Fruit fly (Drosophila melanogaster) whole organism, wandering third instar larva: ENCODE results near the gene spen.

Experiments used
- Abd-B ChIP-seq: fragments of >200 bp; optimal IDR thresholded peaks from 2 replicates; lab custom pipeline; 2017; ENCODE audit warnings: missing biosample characterization, missing genetic modification characterization
- CG32264 ChIP-seq: fragments of 200-800 bp; sonication (Bioruptor generic); optimal IDR thresholded peaks from 2 replicates; lab custom pipeline; 2016; ENCODE audit warnings: missing biosample characterization, missing genetic modification characterization
- CG9705 ChIP-seq: fragments of 200-800 bp; sonication (Bioruptor generic); optimal IDR thresholded peaks from 2 replicates; lab custom pipeline; 2018; ENCODE audit warnings: missing biosample characterization, mild to moderate bottlenecking, missing genetic modification characterization
- CrebA ChIP-seq: fragments of 200-800 bp; sonication (Bioruptor generic); optimal IDR thresholded peaks from 2 replicates; lab custom pipeline; 2016; ENCODE audit warnings: missing biosample characterization, mild to moderate bottlenecking, missing genetic modification characterization, borderline replicate concordance
- Dif ChIP-seq: fragments of 200-275, 200-300 bp; sonication (Bioruptor generic); optimal IDR thresholded peaks from 2 replicates; lab custom pipeline; 2018; ENCODE audit warnings: missing biosample characterization, missing genetic modification characterization; ENCODE audit not compliant: partially characterized antibody
- GATAd ChIP-seq: sonication (Bioruptor generic); optimal IDR thresholded peaks from 2 replicates; lab custom pipeline; 2016; ENCODE audit warnings: missing biosample characterization, missing genetic modification characterization
- Hnf4 ChIP-seq: fragments of 200-800 bp; sonication (Bioruptor generic); optimal IDR thresholded peaks from 2 replicates; lab custom pipeline; 2016; ENCODE audit warnings: missing biosample characterization, mild to moderate bottlenecking, missing genetic modification characterization
- Hr78 ChIP-seq: fragments of >200 bp; optimal IDR thresholded peaks from 2 replicates; lab custom pipeline; 2017; ENCODE audit warnings: missing biosample characterization, missing genetic modification characterization
- Hr83 ChIP-seq: fragments of 200-300 bp; sonication (Bioruptor generic); optimal IDR thresholded peaks from 2 replicates; lab custom pipeline; 2016; ENCODE audit warnings: missing biosample characterization, mild to moderate bottlenecking, missing genetic modification characterization, moderate library complexity; ENCODE audit not compliant: poor library complexity, severe bottlenecking
- Jra ChIP-seq: sonication (Bioruptor generic); optimal IDR thresholded peaks from 2 replicates; lab custom pipeline; 2016; ENCODE audit warnings: missing biosample characterization, missing genetic modification characterization
- Myc ChIP-seq: fragments of >200 bp; optimal IDR thresholded peaks from 2 replicates; lab custom pipeline; 2017
- N ChIP-seq: fragments of >200 bp; optimal IDR thresholded peaks from 2 replicates; lab custom pipeline; 2018; ENCODE audit warnings: missing biosample characterization, missing external identifiers, missing genetic modification characterization
- OdsH ChIP-seq: fragments of 200-800 bp; sonication (Bioruptor generic); optimal IDR thresholded peaks from 2 replicates; lab custom pipeline; 2016; ENCODE audit warnings: missing biosample characterization, mild to moderate bottlenecking, missing genetic modification characterization
- Rel ChIP-seq, 2 experiments: fragments of 200-800 bp; sonication (Bioruptor generic) in 1 of 2; optimal IDR thresholded peaks; 2 replicates in 1 of 2; 3 replicates in 1 of 2; lab custom pipeline; 2016 to 2019; ENCODE audit warnings: mild to moderate bottlenecking in 2 of 2, missing biosample characterization in 2 of 2, missing genetic modification characterization in 2 of 2, moderate library complexity in 1 of 2
- Sp1 ChIP-seq: fragments of 200-800 bp; sonication (Bioruptor generic); optimal IDR thresholded peaks from 3 replicates; lab custom pipeline; 2019; ENCODE audit warnings: missing biosample characterization, mild to moderate bottlenecking, missing genetic modification characterization, moderate library complexity
- Vsx2 ChIP-seq: fragments of 200-300, 225-300 bp; sonication (Bioruptor generic); optimal IDR thresholded peaks from 2 replicates; lab custom pipeline; 2018; ENCODE audit warnings: missing biosample characterization, missing genetic modification characterization; ENCODE audit not compliant: partially characterized antibody
- br ChIP-seq: fragments of 200-800 bp; sonication (Bioruptor generic); optimal IDR thresholded peaks from 2 replicates; lab custom pipeline; 2016; ENCODE audit warnings: missing biosample characterization, missing genetic modification characterization
- brk ChIP-seq: fragments of 200-800 bp; sonication (Bioruptor generic); optimal IDR thresholded peaks from 2 replicates; lab custom pipeline; 2016; ENCODE audit warnings: missing biosample characterization, mild to moderate bottlenecking, missing genetic modification characterization
- dl ChIP-seq, 2 experiments: fragments of 175-275, 200-275 bp in 1 of 2; fragments of 200-275 bp in 1 of 2; sonication (Bioruptor generic); optimal IDR thresholded peaks; lab custom pipeline; 2018; ENCODE audit warnings: mild to moderate bottlenecking in 2 of 2, missing biosample characterization in 2 of 2, missing genetic modification characterization in 2 of 2, moderate library complexity in 2 of 2; ENCODE audit not compliant: partially characterized antibody in 2 of 2, insufficient read depth in 1 of 2
- dmrt93B ChIP-seq: fragments of 200-800 bp; sonication (Bioruptor generic); optimal IDR thresholded peaks from 2 replicates; lab custom pipeline; 2018; ENCODE audit warnings: missing biosample characterization, mild to moderate bottlenecking, missing genetic modification characterization
- ey ChIP-seq: fragments of 200-800 bp; sonication (Bioruptor generic); optimal IDR thresholded peaks from 2 replicates; lab custom pipeline; 2016; ENCODE audit warnings: missing biosample characterization, missing genetic modification characterization
- foxo ChIP-seq, 2 experiments: fragments of 200-800 bp; sonication (Bioruptor generic); optimal IDR thresholded peaks; 2 replicates in 1 of 2; 3 replicates in 1 of 2; lab custom pipeline; 2016 to 2017; ENCODE audit warnings: missing biosample characterization in 2 of 2, missing genetic modification characterization in 2 of 2
- fru ChIP-seq: fragments of 200-800 bp; sonication (Bioruptor generic); optimal IDR thresholded peaks from 3 replicates; lab custom pipeline; 2016; ENCODE audit warnings: missing biosample characterization, mild to moderate bottlenecking, missing genetic modification characterization
- h ChIP-seq: fragments of 200-800 bp; sonication (Bioruptor generic); optimal IDR thresholded peaks from 3 replicates; lab custom pipeline; 2016; ENCODE audit warnings: missing biosample characterization, mild to moderate bottlenecking, missing genetic modification characterization
- jim ChIP-seq: fragments of 175-275, 200-325 bp; sonication (Bioruptor generic); optimal IDR thresholded peaks from 2 replicates; lab custom pipeline; 2016; ENCODE audit warnings: missing biosample characterization, mild to moderate bottlenecking, missing genetic modification characterization
- lola ChIP-seq: fragments of >200 bp; optimal IDR thresholded peaks from 2 replicates; lab custom pipeline; 2017; ENCODE audit warnings: missing biosample characterization, missing genetic modification characterization
- pan ChIP-seq: fragments of >200 bp; optimal IDR thresholded peaks from 2 replicates; lab custom pipeline; 2017
- psq ChIP-seq: fragments of 200-800 bp; sonication (Bioruptor generic); optimal IDR thresholded peaks from 3 replicates; lab custom pipeline; 2017; ENCODE audit warnings: missing biosample characterization, mild to moderate bottlenecking, missing genetic modification characterization, moderate library complexity
- rgr ChIP-seq: fragments of 200-800 bp; sonication (Bioruptor generic); optimal IDR thresholded peaks from 3 replicates; lab custom pipeline; 2016; ENCODE audit warnings: missing biosample characterization, mild to moderate bottlenecking, missing genetic modification characterization
- sage ChIP-seq: fragments of 200-800 bp; sonication (Bioruptor generic); optimal IDR thresholded peaks from 2 replicates; lab custom pipeline; 2016; ENCODE audit warnings: missing biosample characterization, mild to moderate bottlenecking, missing genetic modification characterization
- sv ChIP-seq: fragments of 200-800 bp; sonication (Bioruptor generic); optimal IDR thresholded peaks from 3 replicates; lab custom pipeline; 2016; ENCODE audit warnings: missing biosample characterization, missing genetic modification characterization
- tai ChIP-seq: sonication (Bioruptor generic); optimal IDR thresholded peaks from 2 replicates; lab custom pipeline; 2016; ENCODE audit warnings: missing biosample characterization, missing genetic modification characterization
- usp ChIP-seq: fragments of >200 bp; optimal IDR thresholded peaks from 2 replicates; lab custom pipeline; 2017; ENCODE audit warnings: missing biosample characterization, missing genetic modification characterization
- woc ChIP-seq: sonication (Bioruptor generic); optimal IDR thresholded peaks from 2 replicates; lab custom pipeline; 2016; ENCODE audit warnings: missing biosample characterization, mild to moderate bottlenecking, missing genetic modification characterization

Gene spen

dm6 chr2L:134563-135382 is 24.1 kb upstream of the spen start:
- TF ChIP-seq Rel (GFP tag; optimal IDR thresholded peaks at IDR 0.05; lab: Kevin White, UChicago) (no peak), Rel (tag; optimal IDR thresholded peaks at IDR 0.05; lab: Kevin White, UChicago) (peak; percentile 22), Sp1 (no peak), Hr78 (no peak), jim (no peak), usp (GFP tag; lab: Kevin White, UChicago) (no peak), sage (GFP tag; lab: Kevin White, UChicago) (no peak)

- TF ChIP-seq Hnf4 (GFP tag; lab: Kevin White, UChicago) = peak; percentile 62
- TF ChIP-seq CG32264 (GFP tag; lab: Kevin White, UChicago) = no peak
- TF ChIP-seq Rel (GFP tag; optimal IDR thresholded peaks at IDR 0.05; lab: Kevin White, UChicago) = no peak
- TF ChIP-seq Rel (tag; optimal IDR thresholded peaks at IDR 0.05; lab: Kevin White, UChicago) = peak; percentile 20
- TF ChIP-seq lola (GFP tag; lab: Kevin White, UChicago) = no peak
- TF ChIP-seq fru (GFP tag; lab: Kevin White, UChicago) = peak; percentile 47
- TF ChIP-seq usp (GFP tag; lab: Kevin White, UChicago) = no peak
- no peak for TF ChIP-seq jim
Observed at dm6 chr2L:135383-136130, 23.3 kb upstream of the spen start.

DNA sequence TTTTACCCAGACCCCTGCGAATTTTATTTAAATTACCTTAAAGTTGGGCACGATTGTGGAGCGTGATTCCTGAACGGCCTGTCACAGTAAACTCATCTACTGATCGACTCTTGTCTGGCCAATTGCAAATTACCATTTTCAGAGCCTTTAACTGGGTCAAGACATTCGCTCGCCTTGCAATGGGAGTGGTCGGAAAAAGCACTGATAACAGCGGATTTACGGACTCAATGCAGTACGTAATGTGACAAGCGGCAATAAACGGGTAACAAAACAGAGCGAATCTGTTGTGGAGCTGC is 22.8 kb upstream of the spen start:
- TF ChIP-seq tai (GFP tag; lab: Kevin White, UChicago) (no peak), h (GFP tag; lab: Kevin White, UChicago) (no peak), usp (GFP tag; lab: Kevin White, UChicago) (no peak), Dif (no peak), sage (GFP tag; lab: Kevin White, UChicago) (no peak), Hr83 (GFP tag; lab: Kevin White, UChicago) (no peak), sv (GFP tag; lab: Kevin White, UChicago) (no peak), pan (lab: Kevin White, UChicago) (no peak), ey (GFP tag; lab: Kevin White, UChicago) (no peak), fru (GFP tag; lab: Kevin White, UChicago) (no peak), CrebA (GFP tag; lab: Kevin White, UChicago) (no peak)

DNA sequence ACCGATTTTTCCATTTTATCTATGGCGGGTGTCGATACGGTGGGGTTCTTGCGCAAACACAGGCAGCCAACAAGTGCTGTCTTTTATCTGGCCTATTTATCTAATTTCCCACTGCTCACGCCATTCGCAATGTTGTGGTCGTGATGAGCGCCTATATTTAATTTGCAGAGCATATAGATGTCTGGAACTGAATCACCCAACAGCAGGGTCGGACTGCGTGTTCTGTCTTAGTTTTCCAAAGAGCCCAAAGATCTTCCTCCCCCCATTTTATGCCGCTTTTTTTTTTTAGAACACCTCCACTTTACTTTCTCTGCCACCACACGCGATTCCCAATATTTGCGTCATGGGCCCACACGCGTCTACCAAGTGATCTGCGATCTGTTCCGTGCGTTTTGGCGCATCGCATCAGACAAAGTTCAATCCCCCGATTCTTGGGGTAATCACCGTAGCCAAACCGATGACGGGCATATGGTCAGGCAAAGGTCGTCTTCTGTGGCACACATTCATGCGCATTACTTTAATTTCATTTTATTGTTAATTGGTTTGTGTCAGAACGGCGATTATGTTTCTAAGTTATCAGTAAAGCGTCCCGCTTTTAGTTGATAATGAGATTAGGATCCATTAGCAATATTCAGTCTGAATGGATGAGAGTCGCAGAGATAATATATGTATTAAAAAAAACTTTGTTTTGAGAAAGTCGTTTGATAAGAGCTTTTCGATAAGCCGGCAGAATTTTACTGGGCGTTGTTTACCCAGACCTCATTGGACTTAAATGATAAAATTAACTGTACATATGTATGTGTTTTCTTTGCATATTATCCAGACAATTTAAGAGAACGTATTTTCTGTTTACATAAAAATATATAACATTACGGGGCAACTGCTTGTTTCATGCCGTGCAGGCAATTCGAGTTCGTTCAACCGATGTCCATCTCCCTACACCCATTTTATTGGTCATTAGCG is 21.8 kb upstream of the spen start:
- TF ChIP-seq sv (GFP tag; lab: Kevin White, UChicago) (no peak), fru (GFP tag; lab: Kevin White, UChicago) (no peak), CG9705 (GFP tag; lab: Kevin White, UChicago) (peak; percentile 5), h (GFP tag; lab: Kevin White, UChicago) (peak; percentile 14), Myc (lab: Kevin White, UChicago) (no peak), N (GFP tag; lab: Kevin White, UChicago) (no peak), Rel (GFP tag; optimal IDR thresholded peaks at IDR 0.05; lab: Kevin White, UChicago) (peak; percentile 7), Rel (tag; optimal IDR thresholded peaks at IDR 0.05; lab: Kevin White, UChicago) (peak; percentile 94), dl (GFP tag; optimal IDR thresholded peaks at IDR 0.05; lab: Kevin White, UChicago; ENCODE audit: insufficient read depth in 1 of 2, partially characterized antibody in 2 of 2) (no peak), rgr (GFP tag; lab: Kevin White, UChicago) (peak; percentile 16), Dif (no peak), foxo (GFP tag; optimal IDR thresholded peaks at IDR 0.05; lab: Kevin White, UChicago) (no peak), br (GFP tag; lab: Kevin White, UChicago) (peak; percentile 18), Vsx2 (GFP tag; lab: Kevin White, UChicago) (no peak), brk (GFP tag; lab: Kevin White, UChicago) (peak; percentile 29), ey (GFP tag; lab: Kevin White, UChicago) (no peak), Hnf4 (GFP tag; lab: Kevin White, UChicago) (peak; percentile 23), woc (GFP tag; lab: Kevin White, UChicago) (no peak), Jra (GFP tag; lab: Kevin White, UChicago) (no peak), dmrt93B (GFP tag; lab: Kevin White, UChicago) (no peak), Sp1 (peak; percentile 55), sage (GFP tag; lab: Kevin White, UChicago) (peak; percentile 29), usp (GFP tag; lab: Kevin White, UChicago) (no peak), jim (no peak), psq (GFP tag; lab: Kevin White, UChicago) (no peak), Hr78 (no peak), tai (GFP tag; lab: Kevin White, UChicago) (peak; percentile 69), OdsH (peak; percentile 36), Hr83 (GFP tag; lab: Kevin White, UChicago) (peak; percentile 19), CG32264 (GFP tag; lab: Kevin White, UChicago) (no peak), GATAd (GFP tag; lab: Kevin White, UChicago) (no peak), CrebA (GFP tag; lab: Kevin White, UChicago) (no peak), lola (GFP tag; lab: Kevin White, UChicago) (no peak), Abd-B (GFP tag; lab: Kevin White, UChicago) (no peak)
